Fruit fly (Drosophila melanogaster) whole organism, prepupa: ENCODE results near the gene CycB3.

Source experiments
- CG6808 ChIP-seq: fragments of 200-800 bp; sonication (Bioruptor generic); optimal IDR thresholded peaks from 3 replicates; lab custom pipeline; 2017; ENCODE audit warnings: missing biosample characterization, missing genetic modification characterization, mild to moderate bottlenecking, moderate library complexity, missing genetic modification reagents
- Ets21C ChIP-seq: fragments of 200-800 bp; sonication (Bioruptor generic); optimal IDR thresholded peaks from 3 replicates; lab custom pipeline; 2016; ENCODE audit warnings: missing biosample characterization, missing genetic modification characterization
- Smox ChIP-seq: fragments of 200-800 bp; sonication (Bioruptor generic); optimal IDR thresholded peaks from 3 replicates; lab custom pipeline; 2016; ENCODE audit warnings: missing biosample characterization, missing genetic modification characterization

dm6 chr3R:24864719-24865400 lies 5.8 kb downstream of the CycB3 start, which contains the start of the genes Srg1 and Elal:
- TF ChIP-seq Smox (GFP tag; lab: Kevin White, UChicago) (no peak), Ets21C (GFP tag; lab: Kevin White, UChicago) (no peak), CG6808 (no peak)
